Worm (Caenorhabditis elegans): ENCODE data around the gene brc-1.
"Not testable (repeated sequence)": the region's sequence is repeated elsewhere in the genome, so short reads cannot be mapped to it uniquely, and the experiment has no call there.

brc-1 gene

ce11 chrIII:3901542-3901941 lies 38.8 kb upstream of the brc-1 start, which contains the start of gene tir-1:
tir-1 (minus strand) TSS chrIII:3901642.
- no peak for TF ChIP-seq ekl-4 (GFP tag; IDR thresholded peaks at IDR 0.05)
- no peak for TF ChIP-seq ets-4 (GFP tag; optimal IDR thresholded peaks at IDR 0.05)
- TF ChIP-seq ceh-27 (GFP tag; optimal IDR thresholded peaks at IDR 0.05), result no peak
- TF ChIP-seq ama-1 (optimal IDR thresholded peaks at IDR 0.05), result no peak
- TF ChIP-seq ama-1 (GFP tag; optimal IDR thresholded peaks at IDR 0.05), result no peak

DNA sequence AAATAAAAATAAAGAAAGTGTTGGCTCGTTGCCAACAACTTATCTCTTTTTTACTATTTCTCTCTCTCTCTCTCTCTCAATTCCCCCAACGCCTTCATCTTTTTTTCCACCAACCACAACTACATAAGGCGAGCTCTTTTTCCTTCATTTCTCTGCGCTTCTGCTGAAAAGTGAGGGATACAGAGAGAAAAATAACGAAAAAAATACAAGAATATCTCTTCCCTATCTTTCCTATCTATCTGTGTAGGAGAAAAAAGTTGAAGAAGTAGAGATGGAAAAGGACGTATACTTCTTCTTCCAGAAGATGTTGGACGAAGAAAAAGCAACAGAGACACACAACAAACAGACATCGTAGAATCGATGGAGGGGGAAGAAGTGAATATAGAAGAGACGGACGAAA lies 36.1 kb upstream of the brc-1 start:
- TF ChIP-seq K12H6.12 (tag; optimal IDR thresholded peaks at IDR 0.05) (peak; percentile 65), F49E8.2 (tag; optimal IDR thresholded peaks at IDR 0.05; ENCODE audit: insufficient read depth) (no peak)

ce11 chrIII:3898354-3898753 lies 35.6 kb upstream of the brc-1 start:
- TF ChIP-seq cebp-1 (GFP tag; IDR thresholded peaks at IDR 0.05), result no peak
- no peak for TF ChIP-seq cebp-1 (tag; optimal IDR thresholded peaks at IDR 0.05)
- no peak for TF ChIP-seq let-607 (tag; optimal IDR thresholded peaks at IDR 0.05)
- TF ChIP-seq ama-1 (optimal IDR thresholded peaks at IDR 0.05), result no peak
- TF ChIP-seq ama-1 (GFP tag; optimal IDR thresholded peaks at IDR 0.05), result no peak
- TF ChIP-seq lin-26 (GFP tag; IDR thresholded peaks at IDR 0.05), result no peak
- TF ChIP-seq pbrm-1 (GFP tag; IDR thresholded peaks at IDR 0.05), result no peak
- TF ChIP-seq C06A6.2 (GFP tag; conservative IDR thresholded peaks at IDR 0.05), result no peak
- no peak for TF ChIP-seq repo-1 (tag; optimal IDR thresholded peaks at IDR 0.05)
- no peak for TF ChIP-seq F49E8.2 (tag; optimal IDR thresholded peaks at IDR 0.05; ENCODE audit: insufficient read depth)
- no peak for TF ChIP-seq lin-54 (GFP tag; optimal IDR thresholded peaks at IDR 0.05)
- no peak for TF ChIP-seq zim-3 (tag; optimal IDR thresholded peaks at IDR 0.05)
- TF ChIP-seq aptf-2 (GFP tag; conservative IDR thresholded peaks at IDR 0.05), result no peak
- TF ChIP-seq akir-1 (GFP tag; optimal IDR thresholded peaks at IDR 0.05), result no peak
- TF ChIP-seq mes-4 (tag; optimal IDR thresholded peaks at IDR 0.05), result no peak
- no peak for TF ChIP-seq fkh-3 (tag; optimal IDR thresholded peaks at IDR 0.05)
- TF ChIP-seq bed-1 (GFP tag; IDR thresholded peaks at IDR 0.05), result no peak
- no peak for TF ChIP-seq rpc-1 (optimal IDR thresholded peaks at IDR 0.05)
- TF ChIP-seq rpc-1 (tag; optimal IDR thresholded peaks at IDR 0.05), result no peak
- TF ChIP-seq athp-1 (tag; optimal IDR thresholded peaks at IDR 0.05), result no peak

DNA sequence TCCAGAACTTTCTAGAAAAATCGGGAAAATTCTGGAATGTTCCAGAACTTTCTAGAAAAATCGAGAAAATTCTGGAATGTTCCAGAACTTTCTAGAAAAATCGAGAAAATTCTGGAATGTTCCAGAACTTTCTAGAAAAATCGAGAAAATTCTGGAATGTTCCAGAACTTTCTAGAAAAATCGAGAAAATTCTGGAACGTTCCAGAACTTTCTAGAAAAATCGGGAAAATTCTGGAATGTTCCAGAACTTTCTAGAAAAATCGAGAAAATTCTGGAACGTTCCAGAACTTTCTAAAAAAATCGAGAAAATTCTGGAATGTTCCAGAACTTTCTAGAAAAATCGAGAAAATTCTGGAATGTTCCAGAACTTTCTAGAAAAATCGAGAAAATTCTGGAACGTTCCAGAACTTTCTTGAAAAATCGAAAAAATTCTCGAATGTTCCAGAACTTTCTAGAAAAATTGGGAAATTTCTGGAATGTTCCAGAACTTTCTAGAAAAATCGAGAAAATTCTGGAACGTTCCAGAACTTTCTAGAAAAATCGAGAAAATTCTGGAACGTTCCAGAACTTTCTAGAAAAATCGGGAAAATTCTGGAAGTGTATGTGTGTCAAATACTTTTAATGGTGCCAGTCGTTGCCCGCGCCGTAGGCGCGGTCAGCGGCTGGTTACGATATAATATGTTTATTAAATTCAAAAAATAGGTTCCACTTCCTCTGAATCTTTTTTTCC lies 34.5 kb upstream of the brc-1 start:
- TF ChIP-seq mcd-1 (GFP tag; IDR thresholded peaks at IDR 0.05), result 0 out of 2 replicates have a peak, but pooled peaks have one; percentile 33
- TF ChIP-seq madf-3 (GFP tag; IDR thresholded peaks at IDR 0.05), result peak; percentile 96
- TF ChIP-seq F33H1.4 (GFP tag; IDR thresholded peaks at IDR 0.05), result peak; percentile 39; the same call in 1 of the 2 replicates
- peak; percentile 83; the same call in 1 of the 2 replicates for TF ChIP-seq nfya-2 (GFP tag; IDR thresholded peaks at IDR 0.05)
- TF ChIP-seq Y79H2A.3 (GFP tag; conservative IDR thresholded peaks at IDR 0.05), result peak; percentile 69; the same call in 1 of the 2 replicates
- peak; percentile 94 for TF ChIP-seq Y56A3A.18 (GFP tag; IDR thresholded peaks at IDR 0.05)
- peak; percentile 94 for TF ChIP-seq attf-6 (GFP tag; IDR thresholded peaks at IDR 0.05)
- TF ChIP-seq egl-44 (GFP tag; IDR thresholded peaks at IDR 0.05), result 0 out of 2 replicates have a peak, but pooled peaks have one; percentile 29
- TF ChIP-seq cebp-2 (GFP tag; IDR thresholded peaks at IDR 0.05), result peak; percentile 90; the same call in 1 of the 2 replicates
- TF ChIP-seq aptf-3 (GFP tag; IDR thresholded peaks at IDR 0.05), result peak; percentile 89
- TF ChIP-seq madf-6 (GFP tag; IDR thresholded peaks at IDR 0.05), result peak; percentile 77
- TF ChIP-seq hmg-1.2 (GFP tag; IDR thresholded peaks at IDR 0.05), result peak; percentile 40
- peak; percentile 83; the same call in 1 of the 2 replicates for TF ChIP-seq lag-1 (GFP tag; IDR thresholded peaks at IDR 0.05)
- TF ChIP-seq ztf-6 (GFP tag; IDR thresholded peaks at IDR 0.05), result peak; percentile 61; the same call in 1 of the 2 replicates
- TF ChIP-seq hmg-20 (GFP tag; IDR thresholded peaks at IDR 0.05), result 0 out of 2 replicates have a peak, but pooled peaks have one; percentile 5
- TF ChIP-seq bed-1 (GFP tag; IDR thresholded peaks at IDR 0.05), result peak; percentile 79; the same call in 1 of the 2 replicates
- peak; percentile 94 for TF ChIP-seq let-526 (GFP tag; IDR thresholded peaks at IDR 0.05)
- TF ChIP-seq B0019.2 (GFP tag; conservative IDR thresholded peaks at IDR 0.05), result peak; percentile 90
- TF ChIP-seq ztf-25 (GFP tag; IDR thresholded peaks at IDR 0.05), result peak; percentile 45; the same call in 1 of the 2 replicates
- peak; percentile 42; the same call in 1 of the 2 replicates for TF ChIP-seq cebp-1 (GFP tag; IDR thresholded peaks at IDR 0.05)
- TF ChIP-seq cebp-1 (tag; optimal IDR thresholded peaks at IDR 0.05), result not testable (repeated sequence)
- peak; percentile 95 for TF ChIP-seq rcor-1 (GFP tag; IDR thresholded peaks at IDR 0.05)
